Worm (Caenorhabditis elegans) whole organism, young adult: ENCODE data around the gene igdb-3.

Source experiments
- B0019.2 ChIP-seq: fragments of 200-800 bp; sonication (Bioruptor generic); conservative IDR thresholded peaks from 2 replicates; pipeline ENCODE4 v1.3.6; 2022; ENCODE audit warnings: missing genetic modification reagents, missing genetic modification characterization, missing compliant biosample characterization
- B0336.3 ChIP-seq: fragments of 200-800 bp; sonication (Bioruptor generic); IDR thresholded peaks from 2 replicates; pipeline ENCODE4 v1.3.6; 2022; ENCODE audit warnings: missing genetic modification characterization, missing compliant biosample characterization
- C06A6.2 ChIP-seq: fragments of 200-800 bp; sonication (Bioruptor generic); conservative IDR thresholded peaks from 2 replicates; pipeline ENCODE4 v1.3.6; 2022; ENCODE audit warnings: missing genetic modification characterization, missing compliant biosample characterization
- F37B4.10 ChIP-seq: fragments of 200-800 bp; sonication (Bioruptor generic); IDR thresholded peaks from 2 replicates; pipeline ENCODE4 v1.3.6; 2022; ENCODE audit warnings: missing genetic modification characterization, missing compliant biosample characterization
- F55B11.4 ChIP-seq: sonication (generic microtip); optimal IDR thresholded peaks from 2 replicates; lab custom pipeline; 2016; ENCODE audit warnings: missing compliant biosample characterization, missing genetic modification characterization, borderline replicate concordance; ENCODE audit not compliant: insufficient read depth
- F57A8.1 ChIP-seq: fragments of 200-800 bp; sonication (Bioruptor generic); optimal IDR thresholded peaks from 2 replicates; lab custom pipeline; 2018; ENCODE audit warnings: mild to moderate bottlenecking, missing genetic modification characterization, moderate library complexity, missing compliant biosample characterization
- F57C9.4 ChIP-seq: sonication (generic microtip); optimal IDR thresholded peaks from 2 replicates; lab custom pipeline; 2017; ENCODE audit warnings: mild to moderate bottlenecking, missing genetic modification characterization, missing compliant biosample characterization
- K11D2.4 ChIP-seq: fragments of 200-800 bp; sonication (Bioruptor generic); IDR thresholded peaks from 2 replicates; pipeline ENCODE4 v1.3.6; 2022; ENCODE audit warnings: missing genetic modification reagents, missing genetic modification characterization, missing compliant biosample characterization
- K12H6.12 ChIP-seq: fragments of 200-800 bp; sonication (Bioruptor generic); optimal IDR thresholded peaks from 2 replicates; lab custom pipeline; 2018; ENCODE audit warnings: mild to moderate bottlenecking, missing genetic modification characterization, missing compliant biosample characterization
- T07F8.4 ChIP-seq: sonication (generic microtip); optimal IDR thresholded peaks from 2 replicates; lab custom pipeline; 2016; ENCODE audit warnings: mild to moderate bottlenecking, missing genetic modification characterization, moderate library complexity, missing compliant biosample characterization
- ama-1 ChIP-seq, 3 experiments: fragments of 150-350 bp in 1 of 3; sonication (generic microtip) in 2 of 3; optimal IDR thresholded peaks; 2 replicates each; lab custom pipeline; 2014 to 2018; ENCODE audit warnings: missing biosample characterization in 2 of 3, missing genetic modification characterization in 2 of 3, missing genetic modification reagents in 2 of 3
- aptf-2 ChIP-seq: fragments of 200-800 bp; sonication (Bioruptor generic); conservative IDR thresholded peaks from 2 replicates; pipeline ENCODE4 v1.3.6; 2022; ENCODE audit warnings: missing genetic modification reagents, missing genetic modification characterization, missing compliant biosample characterization
- athp-1 ChIP-seq: sonication (generic microtip); optimal IDR thresholded peaks from 2 replicates; lab custom pipeline; 2017; ENCODE audit warnings: mild to moderate bottlenecking, missing genetic modification characterization, missing compliant biosample characterization
- attf-3 ChIP-seq: fragments of 200-800 bp; sonication (Bioruptor generic); conservative IDR thresholded peaks from 2 replicates; pipeline ENCODE4 v1.3.6; 2022; ENCODE audit warnings: missing genetic modification reagents, missing genetic modification characterization, missing compliant biosample characterization
- attf-5 ChIP-seq: fragments of 200-800 bp; sonication (Bioruptor generic); optimal IDR thresholded peaks from 2 replicates; lab custom pipeline; 2018; ENCODE audit warnings: mild to moderate bottlenecking, missing genetic modification characterization, missing compliant biosample characterization
- cebp-1 ChIP-seq, 2 experiments: fragments of 200-800 bp in 1 of 2; sonication (Bioruptor generic) in 1 of 2; sonication (generic microtip) in 1 of 2; IDR thresholded peaks in 1 of 2; optimal IDR thresholded peaks in 1 of 2; 2 replicates each; pipeline versions ENCODE4 v1.3.6 to Lab custom; 2017 to 2022; ENCODE audit warnings: missing compliant biosample characterization in 2 of 2, missing genetic modification characterization in 2 of 2, mild to moderate bottlenecking in 1 of 2, missing genetic modification reagents in 1 of 2, moderate library complexity in 1 of 2
- cebp-2 ChIP-seq: fragments of 200-800 bp; sonication (Bioruptor generic); IDR thresholded peaks from 2 replicates; pipeline ENCODE4 v1.3.6; 2022; ENCODE audit warnings: missing genetic modification characterization, missing compliant biosample characterization
- ceh-100 ChIP-seq: fragments of 200-800 bp; sonication (Bioruptor generic); IDR thresholded peaks from 2 replicates; pipeline ENCODE4 v1.3.6; 2022; ENCODE audit warnings: missing genetic modification reagents, missing genetic modification characterization, missing compliant biosample characterization
- ceh-40 ChIP-seq: fragments of 200-800 bp; sonication (Bioruptor generic); IDR thresholded peaks from 2 replicates; pipeline ENCODE4 v1.3.6; 2022; ENCODE audit warnings: missing genetic modification characterization, missing compliant biosample characterization
- ceh-58 ChIP-seq: fragments of 200-800 bp; sonication (Bioruptor generic); IDR thresholded peaks from 2 replicates; pipeline ENCODE4 v1.3.6; 2022; ENCODE audit warnings: missing genetic modification characterization, missing compliant biosample characterization
- die-1 ChIP-seq: sonication (generic microtip); optimal IDR thresholded peaks from 2 replicates; lab custom pipeline; 2016; ENCODE audit warnings: missing genotype, mild to moderate bottlenecking, missing genetic modification characterization, missing compliant biosample characterization
- dox-1 ChIP-seq: fragments of 200-800 bp; sonication (Bioruptor generic); IDR thresholded peaks from 2 replicates; pipeline ENCODE4 v1.3.6; 2022; ENCODE audit warnings: missing genetic modification reagents, missing genetic modification characterization, missing compliant biosample characterization
- egl-18 ChIP-seq: fragments of 200-800 bp; sonication (Bioruptor generic); IDR thresholded peaks from 2 replicates; pipeline ENCODE4 v1.3.6; 2022; ENCODE audit warnings: missing genetic modification reagents, missing genetic modification characterization, missing compliant biosample characterization
- ets-4 ChIP-seq: fragments of 200-800 bp; sonication (Bioruptor generic); optimal IDR thresholded peaks from 2 replicates; lab custom pipeline; 2018; ENCODE audit warnings: mild to moderate bottlenecking, missing genetic modification characterization, missing compliant biosample characterization
- him-1 ChIP-seq: sonication (generic microtip); optimal IDR thresholded peaks from 2 replicates; lab custom pipeline; 2016; ENCODE audit warnings: missing genotype, missing genetic modification reagents, missing genetic modification characterization, missing compliant biosample characterization
- let-526 ChIP-seq: fragments of 200-800 bp; sonication (Bioruptor generic); IDR thresholded peaks from 2 replicates; pipeline ENCODE4 v1.3.6; 2022; ENCODE audit warnings: missing genetic modification reagents, missing genetic modification characterization, missing compliant biosample characterization
- lin-26 ChIP-seq: fragments of 200-800 bp; sonication (Bioruptor generic); IDR thresholded peaks from 2 replicates; pipeline ENCODE4 v1.3.6; 2022; ENCODE audit warnings: missing genetic modification reagents, missing genetic modification characterization, missing compliant biosample characterization
- mcd-1 ChIP-seq: fragments of 200-800 bp; sonication (Bioruptor generic); IDR thresholded peaks from 2 replicates; pipeline ENCODE4 v1.3.6; 2022; ENCODE audit warnings: missing genetic modification reagents, missing genetic modification characterization, missing compliant biosample characterization
- mel-28 ChIP-seq: sonication (generic microtip); optimal IDR thresholded peaks from 2 replicates; lab custom pipeline; 2016; ENCODE audit warnings: borderline replicate concordance, mild to moderate bottlenecking, missing genetic modification characterization, missing compliant biosample characterization
- nfya-1 ChIP-seq: sonication (generic microtip); optimal IDR thresholded peaks from 2 replicates; lab custom pipeline; 2017; ENCODE audit warnings: antibody characterized with exemption, missing compliant biosample characterization, missing genetic modification characterization, borderline replicate concordance; ENCODE audit not compliant: insufficient read depth
- nhr-179 ChIP-seq: sonication (generic microtip); optimal IDR thresholded peaks from 2 replicates; lab custom pipeline; 2016; ENCODE audit warnings: mild to moderate bottlenecking, missing genetic modification characterization, missing compliant biosample characterization
- nhr-27 ChIP-seq: fragments of 200-800 bp; sonication (Bioruptor generic); optimal IDR thresholded peaks from 2 replicates; lab custom pipeline; 2018; ENCODE audit warnings: mild to moderate bottlenecking, missing genetic modification characterization, moderate library complexity, missing compliant biosample characterization
- nhr-80 ChIP-seq: sonication (generic microtip); optimal IDR thresholded peaks from 2 replicates; lab custom pipeline; 2016; ENCODE audit warnings: missing genetic modification characterization, missing compliant biosample characterization
- rcor-1 ChIP-seq: fragments of 200-800 bp; sonication (Bioruptor generic); IDR thresholded peaks from 2 replicates; pipeline ENCODE4 v1.3.6; 2022; ENCODE audit warnings: missing genetic modification reagents, missing genetic modification characterization, missing compliant biosample characterization
- repo-1 ChIP-seq: sonication (generic microtip); optimal IDR thresholded peaks from 2 replicates; lab custom pipeline; 2017; ENCODE audit warnings: mild to moderate bottlenecking, missing genetic modification characterization, missing compliant biosample characterization
- sea-2 ChIP-seq: fragments of 200-800 bp; sonication (Bioruptor generic); IDR thresholded peaks from 2 replicates; pipeline ENCODE4 v1.3.6; 2022; ENCODE audit warnings: missing genetic modification characterization, missing compliant biosample characterization
- snpc-4 ChIP-seq, 5 experiments: fragments of 150-350 bp in 1 of 5; sonication (generic microtip) in 4 of 5; optimal IDR thresholded peaks; 2 replicates each; lab custom pipeline; 2014 to 2018; ENCODE audit warnings: missing genetic modification characterization in 5 of 5, missing biosample characterization in 3 of 5, antibody characterized with exemption in 2 of 5, mild to moderate bottlenecking in 2 of 5, missing compliant biosample characterization in 2 of 5, missing genotype in 2 of 5, moderate library complexity in 2 of 5, missing genetic modification reagents in 1 of 5
- tbx-9 ChIP-seq: sonication (generic microtip); optimal IDR thresholded peaks from 2 replicates; lab custom pipeline; 2016; ENCODE audit warnings: borderline replicate concordance, missing genetic modification characterization, inconsistent platforms, missing compliant biosample characterization
- unc-62 ChIP-seq: fragments of 150-350 bp; optimal IDR thresholded peaks from 2 replicates; lab custom pipeline; 2014; ENCODE audit warnings: missing biosample characterization, missing genetic modification reagents, missing genetic modification characterization
- xnd-1 ChIP-seq: sonication (generic microtip); optimal IDR thresholded peaks from 2 replicates; lab custom pipeline; 2016; ENCODE audit warnings: missing genotype, missing genetic modification reagents, missing genetic modification characterization, missing compliant biosample characterization
- zim-3 ChIP-seq: sonication (generic microtip); optimal IDR thresholded peaks from 2 replicates; lab custom pipeline; 2017; ENCODE audit warnings: mild to moderate bottlenecking, missing genetic modification characterization, moderate library complexity, missing compliant biosample characterization
- ztf-18 ChIP-seq: sonication (generic microtip); optimal IDR thresholded peaks from 2 replicates; lab custom pipeline; 2016; ENCODE audit warnings: missing genotype, mild to moderate bottlenecking, missing genetic modification characterization, missing compliant biosample characterization
- ztf-22 ChIP-seq: fragments of 200-800 bp; sonication (Bioruptor generic); optimal IDR thresholded peaks from 2 replicates; lab custom pipeline; 2018; ENCODE audit warnings: mild to moderate bottlenecking, missing genetic modification characterization, moderate library complexity, missing compliant biosample characterization
- ztf-3 ChIP-seq: fragments of 200-800 bp; sonication (Bioruptor generic); optimal IDR thresholded peaks from 2 replicates; lab custom pipeline; 2018; ENCODE audit warnings: mild to moderate bottlenecking, missing genetic modification characterization, missing compliant biosample characterization
- ztf-6 ChIP-seq: fragments of 200-800 bp; sonication (Bioruptor generic); IDR thresholded peaks from 2 replicates; pipeline ENCODE4 v1.3.6; 2022; ENCODE audit warnings: missing genetic modification reagents, missing genetic modification characterization, missing compliant biosample characterization

The igdb-3 gene

ce11 chrX:6377634-6378288, 7.5 kb upstream of the igdb-3 start, which contains the start of gene lmp-1:
Gene lmp-1 (minus strand): TSS chrX:6377684.
- TF ChIP-seq ceh-58 (GFP tag; lab: Robert Waterston, UW), result no peak
- TF ChIP-seq snpc-4 (GFP tag; optimal IDR thresholded peaks at IDR 0.05; lab: Kevin White, UChicago), result no peak
- no peak for TF ChIP-seq snpc-4 (tag; optimal IDR thresholded peaks at IDR 0.05; lab: Kevin White, UChicago)
- no peak for TF ChIP-seq ztf-6 (GFP tag; lab: Robert Waterston, UW)
- no peak for TF ChIP-seq tbx-9 (tag; lab: Kevin White, UChicago)
- TF ChIP-seq ama-1 (optimal IDR thresholded peaks at IDR 0.05; lab: Kevin White, UChicago), result peak; percentile 74
- TF ChIP-seq ama-1 (GFP tag; optimal IDR thresholded peaks at IDR 0.05; lab: Kevin White, UChicago), result no peak
- TF ChIP-seq K12H6.12 (tag; lab: Kevin White, UChicago), result no peak
- no peak for TF ChIP-seq dox-1
- peak; percentile 27 for TF ChIP-seq nhr-80
- no peak for TF ChIP-seq unc-62 (GFP tag; lab: Kevin White, UChicago)

ce11 chrX:6378363-6378762, 6.9 kb upstream of the igdb-3 start:
- TF ChIP-seq F57C9.4 (tag; lab: Kevin White, UChicago) (no peak), B0336.3 (GFP tag; lab: Robert Waterston, UW) (peak; percentile 61; the same call in 1 of the 2 replicates), ztf-22 (GFP tag; lab: Kevin White, UChicago) (peak; percentile 36), attf-3 (GFP tag; lab: Robert Waterston, UW) (no peak), T07F8.4 (tag; lab: Kevin White, UChicago) (no peak), aptf-2 (no peak), him-1 (no peak), C06A6.2 (no peak), ztf-18 (tag; lab: Kevin White, UChicago) (peak; percentile 5), ceh-100 (no peak), F57A8.1 (GFP tag; lab: Kevin White, UChicago) (no peak), attf-5 (peak; percentile 32), ztf-3 (no peak), ceh-40 (GFP tag; lab: Robert Waterston, UW) (no peak), sea-2 (GFP tag; lab: Robert Waterston, UW) (no peak), zim-3 (tag; lab: Kevin White, UChicago) (no peak), F55B11.4 (tag; lab: Kevin White, UChicago) (no peak), mcd-1 (GFP tag; lab: Robert Waterston, UW) (0 out of 2 replicates have a peak, but pooled peaks have one; percentile 34), repo-1 (no peak), ets-4 (peak; percentile 39), athp-1 (tag; lab: Kevin White, UChicago) (no peak), nfya-1 (no peak), ztf-6 (GFP tag; lab: Robert Waterston, UW) (0 out of 2 replicates have a peak, but pooled peaks have one; percentile 25), nhr-27 (tag; lab: Kevin White, UChicago) (no peak), cebp-2 (GFP tag; lab: Robert Waterston, UW) (no peak), egl-18 (GFP tag; lab: Robert Waterston, UW) (no peak), lin-26 (GFP tag; lab: Robert Waterston, UW) (peak; percentile 64), mel-28 (tag; lab: Kevin White, UChicago) (no peak), K11D2.4 (GFP tag; lab: Robert Waterston, UW) (no peak), let-526 (no peak), rcor-1 (GFP tag; lab: Robert Waterston, UW) (peak; percentile 25; the same call in 1 of the 2 replicates), die-1 (peak; percentile 28), xnd-1 (no peak), B0019.2 (GFP tag; lab: Robert Waterston, UW) (no peak), cebp-1 (GFP tag; IDR thresholded peaks at IDR 0.05; lab: Robert Waterston, UW) (no peak), cebp-1 (tag; optimal IDR thresholded peaks at IDR 0.05; lab: Kevin White, UChicago) (no peak), F37B4.10 (GFP tag; lab: Robert Waterston, UW) (no peak), nhr-179 (tag; lab: Kevin White, UChicago) (no peak)
